Worm (Caenorhabditis elegans) whole organism, mixed stage, embryonic: Measurements from ENCODE around the gene ccdc-149.

Source experiments
- M03D4.4 ChIP-seq: sonication (generic microtip); optimal IDR thresholded peaks from 2 replicates; lab custom pipeline; 2017; ENCODE audit warnings: mild to moderate bottlenecking, missing genetic modification characterization, missing compliant biosample characterization
- bed-3 ChIP-seq: fragments of 200-800 bp; sonication (Bioruptor generic); optimal IDR thresholded peaks from 3 replicates; lab custom pipeline; 2018; ENCODE audit warnings: mild to moderate bottlenecking, missing genetic modification characterization, moderate library complexity, missing compliant biosample characterization
- blmp-1 ChIP-seq: fragments of 150-350 bp; optimal IDR thresholded peaks from 2 replicates; lab custom pipeline; 2014; ENCODE audit warnings: missing biosample characterization, missing genetic modification characterization
- ceh-43 ChIP-seq: fragments of 200-800 bp; sonication (Bioruptor generic); optimal IDR thresholded peaks from 2 replicates; lab custom pipeline; 2018; ENCODE audit warnings: mild to moderate bottlenecking, missing genetic modification characterization, moderate library complexity, missing compliant biosample characterization
- ceh-83 ChIP-seq: fragments of 200-800 bp; sonication (Bioruptor generic); optimal IDR thresholded peaks from 2 replicates; lab custom pipeline; 2018; ENCODE audit warnings: mild to moderate bottlenecking, missing genetic modification characterization, missing compliant biosample characterization
- ces-1 ChIP-seq: fragments of 150-350 bp; optimal IDR thresholded peaks from 2 replicates; lab custom pipeline; 2014; ENCODE audit warnings: missing biosample characterization, missing genetic modification reagents, missing genetic modification characterization
- cnd-1 ChIP-seq: fragments of 200-800 bp; sonication (Bioruptor generic); optimal IDR thresholded peaks from 2 replicates; lab custom pipeline; 2018; ENCODE audit warnings: mild to moderate bottlenecking, missing genetic modification characterization, missing compliant biosample characterization
- drap-1 ChIP-seq: fragments of 200-800 bp; sonication (Bioruptor generic); optimal IDR thresholded peaks from 3 replicates; lab custom pipeline; 2018; ENCODE audit warnings: mild to moderate bottlenecking, missing genetic modification characterization, missing compliant biosample characterization
- elt-1 ChIP-seq: sonication (generic microtip); optimal IDR thresholded peaks from 2 replicates; lab custom pipeline; 2017; ENCODE audit warnings: missing genetic modification characterization, mild to moderate bottlenecking, missing compliant biosample characterization, antibody characterized with exemption, moderate library complexity, borderline replicate concordance; ENCODE audit not compliant: insufficient read depth
- elt-3 ChIP-seq: fragments of 150-350 bp; optimal IDR thresholded peaks from 2 replicates; lab custom pipeline; 2014; ENCODE audit warnings: missing biosample characterization, missing genetic modification characterization
- hlh-1 ChIP-seq: fragments of 150-350 bp; optimal IDR thresholded peaks from 2 replicates; lab custom pipeline; 2014; ENCODE audit warnings: missing biosample characterization, missing genetic modification reagents, missing genetic modification characterization
- lin-13 ChIP-seq: fragments of 150-350 bp; optimal IDR thresholded peaks from 2 replicates; lab custom pipeline; 2014; ENCODE audit warnings: missing biosample characterization, missing genetic modification characterization
- lin-32 ChIP-seq: fragments of 200-800 bp; sonication (Bioruptor generic); optimal IDR thresholded peaks from 2 replicates; lab custom pipeline; 2018; ENCODE audit warnings: mild to moderate bottlenecking, missing genetic modification characterization, missing compliant biosample characterization
- lsy-2 ChIP-seq: fragments of 150-350 bp; optimal IDR thresholded peaks from 2 replicates; lab custom pipeline; 2014; ENCODE audit warnings: missing biosample characterization, missing genetic modification characterization
- mab-5 ChIP-seq: fragments of 150-350 bp; optimal IDR thresholded peaks from 2 replicates; lab custom pipeline; 2014; ENCODE audit warnings: missing biosample characterization, missing genetic modification characterization
- mep-1 ChIP-seq: fragments of 150-350 bp; optimal IDR thresholded peaks from 2 replicates; lab custom pipeline; 2017; ENCODE audit warnings: missing biosample characterization, missing genetic modification reagents, missing genetic modification characterization, inconsistent platforms
- mls-2 ChIP-seq: sonication (generic microtip); optimal IDR thresholded peaks from 2 replicates; lab custom pipeline; 2016; ENCODE audit warnings: mild to moderate bottlenecking, missing genetic modification characterization, moderate library complexity, missing compliant biosample characterization
- nhr-12 ChIP-seq: fragments of 150-350 bp; optimal IDR thresholded peaks from 2 replicates; lab custom pipeline; 2014; ENCODE audit warnings: missing biosample characterization, missing genetic modification characterization
- nhr-2 ChIP-seq: fragments of 150-350 bp; optimal IDR thresholded peaks from 2 replicates; lab custom pipeline; 2014; ENCODE audit warnings: missing biosample characterization, missing genetic modification characterization
- nhr-237 ChIP-seq: fragments of 150-350 bp; optimal IDR thresholded peaks from 2 replicates; lab custom pipeline; 2014; ENCODE audit warnings: missing biosample characterization, missing genetic modification characterization
- nhr-28 ChIP-seq: fragments of 150-350 bp; optimal IDR thresholded peaks from 2 replicates; lab custom pipeline; 2014; ENCODE audit warnings: missing biosample characterization, missing genetic modification characterization
- pha-4 ChIP-seq: fragments of 150-350 bp; optimal IDR thresholded peaks from 2 replicates; lab custom pipeline; 2018; ENCODE audit warnings: missing biosample characterization, missing genetic modification reagents, missing genetic modification characterization
- sem-2 ChIP-seq: fragments of 200-800 bp; sonication (Bioruptor generic); optimal IDR thresholded peaks from 2 replicates; lab custom pipeline; 2018; ENCODE audit warnings: mild to moderate bottlenecking, missing genetic modification characterization, missing compliant biosample characterization
- snpc-4 ChIP-seq: fragments of 150-350 bp; optimal IDR thresholded peaks from 2 replicates; lab custom pipeline; 2014; ENCODE audit warnings: missing biosample characterization, missing genetic modification characterization
- sptf-1 ChIP-seq: sonication (generic microtip); optimal IDR thresholded peaks from 2 replicates; lab custom pipeline; 2017; ENCODE audit warnings: mild to moderate bottlenecking, missing genetic modification characterization, moderate library complexity, missing compliant biosample characterization
- unc-39 ChIP-seq: fragments of 150-350 bp; optimal IDR thresholded peaks from 2 replicates; lab custom pipeline; 2014; ENCODE audit warnings: missing biosample characterization, missing genetic modification characterization
- unc-62 ChIP-seq: fragments of 150-350 bp; optimal IDR thresholded peaks from 2 replicates; lab custom pipeline; 2014; ENCODE audit warnings: missing biosample characterization, missing genetic modification reagents, missing genetic modification characterization
- zip-8 ChIP-seq: fragments of 150-350 bp; optimal IDR thresholded peaks from 2 replicates; lab custom pipeline; 2014; ENCODE audit warnings: missing biosample characterization, missing genetic modification characterization
- ztf-11 ChIP-seq: fragments of 150-350 bp; optimal IDR thresholded peaks from 2 replicates; lab custom pipeline; 2014; ENCODE audit warnings: missing biosample characterization, missing genetic modification characterization

ccdc-149 gene

ce11 chrX:11555046-11555445 lies 43.8 kb upstream of the ccdc-149 start:
- no peak for TF ChIP-seq elt-1
- no peak for TF ChIP-seq snpc-4 (tag; lab: Kevin White, UChicago)
- TF ChIP-seq nhr-28 (tag; lab: Kevin White, UChicago), result no peak
- no peak for TF ChIP-seq sem-2 (GFP tag; lab: Kevin White, UChicago)
- no peak for TF ChIP-seq zip-8
- TF ChIP-seq nhr-237 (tag; lab: Kevin White, UChicago), result no peak
- no peak for TF ChIP-seq ceh-43
- TF ChIP-seq nhr-2, result no peak
- TF ChIP-seq elt-3 (tag; lab: Kevin White, UChicago), result no peak
- no peak for TF ChIP-seq lin-32 (GFP tag; lab: Kevin White, UChicago)
- TF ChIP-seq unc-39 (tag; lab: Kevin White, UChicago), result no peak
- TF ChIP-seq lsy-2 (tag; lab: Kevin White, UChicago), result no peak
- TF ChIP-seq bed-3 (GFP tag; lab: Kevin White, UChicago), result no peak
- TF ChIP-seq drap-1 (GFP tag; lab: Kevin White, UChicago), result no peak

- TF ChIP-seq drap-1 (GFP tag; lab: Kevin White, UChicago) (no peak), ces-1 (peak; percentile 69), blmp-1 (tag; lab: Kevin White, UChicago) (no peak)
Measured at ce11 chrX:11554522-11554921, 43.3 kb upstream of the ccdc-149 start.

ce11 chrX:11552879-11553278 lies 41.6 kb upstream of the ccdc-149 start:
- TF ChIP-seq ces-1 (peak; percentile 80), lsy-2 (tag; lab: Kevin White, UChicago) (no peak)
- TF ChIP-seq, all 35 proteins: peak for 1

- TF ChIP-seq nhr-2, result no peak
- no peak for TF ChIP-seq mls-2 (tag; lab: Kevin White, UChicago)
- no peak for TF ChIP-seq ceh-83
- TF ChIP-seq blmp-1 (tag; lab: Kevin White, UChicago), result no peak
- TF ChIP-seq ceh-43, result no peak
- no peak for TF ChIP-seq unc-39 (tag; lab: Kevin White, UChicago)
- TF ChIP-seq M03D4.4 (tag; lab: Kevin White, UChicago), result no peak
- no peak for TF ChIP-seq ces-1
- no peak for TF ChIP-seq lin-13 (tag; lab: Kevin White, UChicago)
- no peak for TF ChIP-seq elt-1
- no peak for TF ChIP-seq nhr-237 (tag; lab: Kevin White, UChicago)
- TF ChIP-seq elt-3 (tag; lab: Kevin White, UChicago), result no peak
- no peak for TF ChIP-seq zip-8
- TF ChIP-seq nhr-12 (tag; lab: Kevin White, UChicago), result no peak
Measured at ce11 chrX:11551808-11552207, 40.6 kb upstream of the ccdc-149 start.

ce11 chrX:11548308-11548707 lies 37.1 kb upstream of the ccdc-149 start, which contains the start of gene mig-2:
TSS of gene mig-2 (plus strand) at chrX:11548608.
- TF ChIP-seq elt-1, result no peak
- TF ChIP-seq blmp-1 (tag; lab: Kevin White, UChicago), result no peak
- no peak for TF ChIP-seq mls-2 (tag; lab: Kevin White, UChicago)
- TF ChIP-seq pha-4 (tag; lab: Kevin White, UChicago), result no peak
- no peak for TF ChIP-seq lsy-2 (tag; lab: Kevin White, UChicago)
- no peak for TF ChIP-seq nhr-2
- TF ChIP-seq mep-1 (tag; lab: Kevin White, UChicago), result no peak
- no peak for TF ChIP-seq nhr-12 (tag; lab: Kevin White, UChicago)
- TF ChIP-seq mab-5, result no peak
- TF ChIP-seq zip-8, result no peak
- TF ChIP-seq sptf-1 (tag; lab: Kevin White, UChicago), result no peak
- TF ChIP-seq bed-3 (GFP tag; lab: Kevin White, UChicago), result no peak
- no peak for TF ChIP-seq nhr-28 (tag; lab: Kevin White, UChicago)
- no peak for TF ChIP-seq M03D4.4 (tag; lab: Kevin White, UChicago)
- no peak for TF ChIP-seq hlh-1 (tag; lab: Kevin White, UChicago)

- TF ChIP-seq ztf-11 (tag; lab: Kevin White, UChicago), result no peak
- peak; percentile 40 for TF ChIP-seq unc-62 (GFP tag; lab: Kevin White, UChicago)
- no peak for TF ChIP-seq cnd-1 (tag; lab: Kevin White, UChicago)
- no peak for TF ChIP-seq elt-3 (tag; lab: Kevin White, UChicago)
- TF ChIP-seq, all 35 proteins: peak for 1
Measured at ce11 chrX:11547442-11548023, 36.3 kb upstream of the ccdc-149 start.
